Worm (Caenorhabditis elegans): ENCODE measurements around the gene osta-1.

osta-1 gene

DNA sequence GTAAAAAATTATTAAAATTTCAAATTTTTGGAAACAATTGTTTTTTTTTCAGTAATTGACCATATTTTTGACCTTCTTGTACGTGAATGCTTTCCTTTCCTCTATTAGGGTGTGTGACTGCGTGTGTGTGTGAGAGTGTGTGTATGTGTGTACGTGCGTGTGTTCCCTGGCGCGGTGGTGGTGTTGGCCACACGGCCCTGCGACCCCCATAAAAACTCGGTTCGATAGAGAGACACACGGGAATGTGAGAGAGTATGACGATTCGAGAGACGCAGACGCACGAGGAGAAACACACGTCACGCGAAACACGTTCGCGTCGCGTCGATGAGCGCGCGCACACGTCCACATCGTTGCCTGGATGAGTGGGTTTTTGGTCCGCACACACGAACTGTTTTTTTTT, 12.3 kb downstream of the osta-1 start (continued):
- TF ChIP-seq let-607 (tag; optimal IDR thresholded peaks at IDR 0.05) = peak; percentile 89 to 93
- TF ChIP-seq F49E8.2 (tag; optimal IDR thresholded peaks at IDR 0.05; ENCODE audit: insufficient read depth) = no peak
- no peak for TF ChIP-seq F39B2.1 (GFP tag; IDR thresholded peaks at IDR 0.05)
- peak; percentile 55; the same call in 1 of the 2 replicates for TF ChIP-seq B0336.3 (GFP tag; IDR thresholded peaks at IDR 0.05)
- TF ChIP-seq D2030.7 (GFP tag; IDR thresholded peaks at IDR 0.05) = no peak
- no peak for TF ChIP-seq snpc-1.3 (tag; optimal IDR thresholded peaks at IDR 0.05; ENCODE audit: insufficient read depth)

ce11 chrII:19238-19637, 12.8 kb downstream of the osta-1 start, which contains the start of gene gmeb-1:
TSS of gene gmeb-1 (plus strand) at chrII:19538.
- TF ChIP-seq ZK185.1 (tag; optimal IDR thresholded peaks at IDR 0.05; ENCODE audit: poor library complexity, severe bottlenecking) (no peak), snpc-1.1 (tag; optimal IDR thresholded peaks at IDR 0.05; ENCODE audit: insufficient read depth) (no peak)

DNA sequence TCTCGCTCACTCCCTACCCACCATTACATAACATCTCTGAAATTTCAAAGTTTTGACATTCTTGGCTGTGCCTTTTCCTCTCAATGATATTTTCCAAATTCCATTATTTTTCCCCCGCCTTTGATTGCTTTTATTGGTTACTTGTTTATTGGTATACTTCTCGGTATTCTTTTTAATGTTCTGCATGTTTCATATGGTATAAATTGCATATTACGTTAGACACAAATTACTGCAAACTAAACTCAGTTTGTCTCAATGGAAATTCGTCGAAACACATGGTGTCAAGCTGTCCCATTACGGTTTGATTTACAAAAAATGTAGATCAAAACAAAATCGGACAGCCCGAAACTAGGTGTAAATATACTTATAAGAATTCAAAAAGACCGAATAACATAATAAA, 15.5 kb downstream of the osta-1 start:
- TF ChIP-seq snpc-1.3 (tag; optimal IDR thresholded peaks at IDR 0.05; ENCODE audit: insufficient read depth) = no peak
- TF ChIP-seq let-526 (GFP tag; IDR thresholded peaks at IDR 0.05) = no peak
- TF ChIP-seq C06A6.2 (GFP tag; conservative IDR thresholded peaks at IDR 0.05) = no peak
- no peak for TF ChIP-seq rcor-1 (GFP tag; IDR thresholded peaks at IDR 0.05)
- TF ChIP-seq mes-4 (tag; optimal IDR thresholded peaks at IDR 0.05) = no peak
- TF ChIP-seq let-607 (tag; optimal IDR thresholded peaks at IDR 0.05) = no peak
- no peak for TF ChIP-seq tlf-1 (GFP tag; optimal IDR thresholded peaks at IDR 0.05)
- no peak for TF ChIP-seq D2030.7 (GFP tag; IDR thresholded peaks at IDR 0.05)
- no peak for TF ChIP-seq Y79H2A.3 (GFP tag; conservative IDR thresholded peaks at IDR 0.05)
- TF ChIP-seq ceh-27 (GFP tag; optimal IDR thresholded peaks at IDR 0.05) = no peak
- TF ChIP-seq attf-5 (GFP tag; optimal IDR thresholded peaks at IDR 0.05) = no peak
- no peak for TF ChIP-seq nfyb-1 (GFP tag; IDR thresholded peaks at IDR 0.05)
- no peak for TF ChIP-seq bed-2 (GFP tag; IDR thresholded peaks at IDR 0.05)
- TF ChIP-seq madf-8 (GFP tag; conservative IDR thresholded peaks at IDR 0.05) = no peak
- TF ChIP-seq akir-1 (GFP tag; optimal IDR thresholded peaks at IDR 0.05) = no peak
- no peak for TF ChIP-seq him-1 (tag; optimal IDR thresholded peaks at IDR 0.05)

DNA sequence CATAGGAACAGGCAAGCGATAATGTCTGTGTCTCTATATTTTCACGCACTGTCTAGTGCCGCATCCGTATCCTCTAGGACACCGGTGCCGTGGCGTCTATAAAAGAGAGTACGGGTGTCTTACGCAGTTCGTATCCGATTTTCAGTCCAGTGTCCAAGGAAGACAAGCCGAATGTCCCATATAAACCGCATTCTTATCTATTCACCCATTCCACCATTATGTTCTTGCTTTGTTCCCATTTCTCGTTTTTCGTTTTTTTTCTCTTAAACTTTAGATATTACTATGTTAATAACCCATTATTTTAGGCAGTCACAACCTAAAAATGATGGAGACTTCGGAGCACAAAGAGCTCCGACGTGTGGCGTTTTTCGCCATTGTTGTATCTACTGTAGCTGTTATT, 16.6 kb downstream of the osta-1 start, which contains the start of gene sqt-2:
TSS of gene sqt-2 (plus strand) at position 301 of the 400 bp plus-strand sequence.
- no peak for TF ChIP-seq F57C9.4 (tag; optimal IDR thresholded peaks at IDR 0.05)
- TF ChIP-seq lir-1 (GFP tag; conservative IDR thresholded peaks at IDR 0.05) = no peak
- no peak for TF ChIP-seq sptf-2 (GFP tag; optimal IDR thresholded peaks at IDR 0.05)
- no peak for TF ChIP-seq sea-2 (GFP tag; IDR thresholded peaks at IDR 0.05)
- no peak for TF ChIP-seq cebp-2 (GFP tag; IDR thresholded peaks at IDR 0.05)
- no peak for TF ChIP-seq ceh-91 (GFP tag; IDR thresholded peaks at IDR 0.05)
- TF ChIP-seq ztf-3 (GFP tag; optimal IDR thresholded peaks at IDR 0.05) = no peak
- TF ChIP-seq ama-1 (optimal IDR thresholded peaks at IDR 0.05) = no peak
- no peak for TF ChIP-seq ama-1 (GFP tag; optimal IDR thresholded peaks at IDR 0.05)
- no peak for TF ChIP-seq C17E4.6 (GFP tag; IDR thresholded peaks at IDR 0.05)
- no peak for TF ChIP-seq F52B5.7 (tag; optimal IDR thresholded peaks at IDR 0.05)
- TF ChIP-seq hlh-12 (tag; optimal IDR thresholded peaks at IDR 0.05) = no peak
- TF ChIP-seq rcor-1 (GFP tag; IDR thresholded peaks at IDR 0.05) = no peak
- TF ChIP-seq ceh-40 (GFP tag; IDR thresholded peaks at IDR 0.05) = no peak
- no peak for TF ChIP-seq nhr-179 (tag; optimal IDR thresholded peaks at IDR 0.05)
- TF ChIP-seq nhr-120 (GFP tag; IDR thresholded peaks at IDR 0.05) = no peak
- no peak for TF ChIP-seq lin-40 (tag; optimal IDR thresholded peaks at IDR 0.05)
- no peak for TF ChIP-seq sdz-38 (tag; optimal IDR thresholded peaks at IDR 0.05)
- no peak for TF ChIP-seq F39B2.1 (GFP tag; IDR thresholded peaks at IDR 0.05)
- no peak for TF ChIP-seq zim-3 (tag; optimal IDR thresholded peaks at IDR 0.05)
